Fruit fly (Drosophila melanogaster) S2 (cell line): Measurements from ENCODE around the gene CG8483.

Experiments
- CG8478 ChIP-seq: fragments of >200 bp; optimal IDR thresholded peaks from 2 replicates; lab custom pipeline; 2018
- CTCF ChIP-seq, 2 experiments: fragments of >200 bp; optimal IDR thresholded peaks; 2 replicates each; lab custom pipeline; 2018

CG8483 gene

dm6 chr3R:13181004-13181403 lies 33.3 kb downstream of the CG8483 start, which contains the start of gene CG8138:
TSS of gene CG8138 (plus strand) at chr3R:13181304.
- TF ChIP-seq CG8478 (lab: Kevin White, UChicago): no peak
- no peak for TF ChIP-seq CTCF (optimal IDR thresholded peaks at IDR 0.05; lab: Kevin White, UChicago)
